Fruit fly (Drosophila melanogaster) whole organism, wandering third instar larva: ENCODE results near the gene CG7884.
A peak's percentile ranks its signal among the peaks of the same experiment; 100 is the strongest.

ENCODE experiments used
- CG32264 ChIP-seq: fragments of 200-800 bp; sonication (Bioruptor generic); optimal IDR thresholded peaks from 2 replicates; lab custom pipeline; 2016; ENCODE audit warnings: missing biosample characterization, missing genetic modification characterization
- CG9705 ChIP-seq: fragments of 200-800 bp; sonication (Bioruptor generic); optimal IDR thresholded peaks from 2 replicates; lab custom pipeline; 2018; ENCODE audit warnings: missing biosample characterization, mild to moderate bottlenecking, missing genetic modification characterization
- CrebA ChIP-seq: fragments of 200-800 bp; sonication (Bioruptor generic); optimal IDR thresholded peaks from 2 replicates; lab custom pipeline; 2016; ENCODE audit warnings: missing biosample characterization, mild to moderate bottlenecking, missing genetic modification characterization, borderline replicate concordance
- Dfd ChIP-seq: fragments of >200 bp; optimal IDR thresholded peaks from 2 replicates; lab custom pipeline; 2017; ENCODE audit warnings: missing biosample characterization, missing genetic modification characterization
- Dif ChIP-seq: fragments of 200-275, 200-300 bp; sonication (Bioruptor generic); optimal IDR thresholded peaks from 2 replicates; lab custom pipeline; 2018; ENCODE audit warnings: missing biosample characterization, missing genetic modification characterization; ENCODE audit not compliant: partially characterized antibody
- GATAd ChIP-seq: sonication (Bioruptor generic); optimal IDR thresholded peaks from 2 replicates; lab custom pipeline; 2016; ENCODE audit warnings: missing biosample characterization, missing genetic modification characterization
- HLH106 ChIP-seq: fragments of 200-800 bp; optimal IDR thresholded peaks from 3 replicates; lab custom pipeline; 2019; ENCODE audit warnings: missing biosample characterization, mild to moderate bottlenecking, missing genetic modification characterization, moderate library complexity
- Hnf4 ChIP-seq: fragments of 200-800 bp; sonication (Bioruptor generic); optimal IDR thresholded peaks from 2 replicates; lab custom pipeline; 2016; ENCODE audit warnings: missing biosample characterization, mild to moderate bottlenecking, missing genetic modification characterization
- Hr78 ChIP-seq: fragments of >200 bp; optimal IDR thresholded peaks from 2 replicates; lab custom pipeline; 2017; ENCODE audit warnings: missing biosample characterization, missing genetic modification characterization
- Hr83 ChIP-seq: fragments of 200-300 bp; sonication (Bioruptor generic); optimal IDR thresholded peaks from 2 replicates; lab custom pipeline; 2016; ENCODE audit warnings: missing biosample characterization, mild to moderate bottlenecking, missing genetic modification characterization, moderate library complexity; ENCODE audit not compliant: poor library complexity, severe bottlenecking
- Jra ChIP-seq: sonication (Bioruptor generic); optimal IDR thresholded peaks from 2 replicates; lab custom pipeline; 2016; ENCODE audit warnings: missing biosample characterization, missing genetic modification characterization
- Mio ChIP-seq: sonication (Bioruptor generic); optimal IDR thresholded peaks from 2 replicates; lab custom pipeline; 2016; ENCODE audit warnings: missing biosample characterization, missing genetic modification characterization
- Myc ChIP-seq: fragments of >200 bp; optimal IDR thresholded peaks from 2 replicates; lab custom pipeline; 2017
- N ChIP-seq: fragments of >200 bp; optimal IDR thresholded peaks from 2 replicates; lab custom pipeline; 2018; ENCODE audit warnings: missing biosample characterization, missing external identifiers, missing genetic modification characterization
- OdsH ChIP-seq: fragments of 200-800 bp; sonication (Bioruptor generic); optimal IDR thresholded peaks from 2 replicates; lab custom pipeline; 2016; ENCODE audit warnings: missing biosample characterization, mild to moderate bottlenecking, missing genetic modification characterization
- Rel ChIP-seq, 2 experiments: fragments of 200-800 bp; sonication (Bioruptor generic) in 1 of 2; optimal IDR thresholded peaks; 2 replicates in 1 of 2; 3 replicates in 1 of 2; lab custom pipeline; 2016 to 2019; ENCODE audit warnings: mild to moderate bottlenecking in 2 of 2, missing biosample characterization in 2 of 2, missing genetic modification characterization in 2 of 2, moderate library complexity in 1 of 2
- Sp1 ChIP-seq: fragments of 200-800 bp; sonication (Bioruptor generic); optimal IDR thresholded peaks from 3 replicates; lab custom pipeline; 2019; ENCODE audit warnings: missing biosample characterization, mild to moderate bottlenecking, missing genetic modification characterization, moderate library complexity
- Vsx2 ChIP-seq: fragments of 200-300, 225-300 bp; sonication (Bioruptor generic); optimal IDR thresholded peaks from 2 replicates; lab custom pipeline; 2018; ENCODE audit warnings: missing biosample characterization, missing genetic modification characterization; ENCODE audit not compliant: partially characterized antibody
- br ChIP-seq: fragments of 200-800 bp; sonication (Bioruptor generic); optimal IDR thresholded peaks from 2 replicates; lab custom pipeline; 2016; ENCODE audit warnings: missing biosample characterization, missing genetic modification characterization
- dmrt93B ChIP-seq: fragments of 200-800 bp; sonication (Bioruptor generic); optimal IDR thresholded peaks from 2 replicates; lab custom pipeline; 2018; ENCODE audit warnings: missing biosample characterization, mild to moderate bottlenecking, missing genetic modification characterization
- dsf ChIP-seq: sonication (Bioruptor generic); optimal IDR thresholded peaks from 2 replicates; lab custom pipeline; 2016; ENCODE audit warnings: missing biosample characterization, missing genetic modification characterization, borderline replicate concordance
- ey ChIP-seq: fragments of 200-800 bp; sonication (Bioruptor generic); optimal IDR thresholded peaks from 2 replicates; lab custom pipeline; 2016; ENCODE audit warnings: missing biosample characterization, missing genetic modification characterization
- foxo ChIP-seq, 2 experiments: fragments of 200-800 bp; sonication (Bioruptor generic); optimal IDR thresholded peaks; 2 replicates in 1 of 2; 3 replicates in 1 of 2; lab custom pipeline; 2016 to 2017; ENCODE audit warnings: missing biosample characterization in 2 of 2, missing genetic modification characterization in 2 of 2
- fru ChIP-seq: fragments of 200-800 bp; sonication (Bioruptor generic); optimal IDR thresholded peaks from 3 replicates; lab custom pipeline; 2016; ENCODE audit warnings: missing biosample characterization, mild to moderate bottlenecking, missing genetic modification characterization
- jim ChIP-seq: fragments of 175-275, 200-325 bp; sonication (Bioruptor generic); optimal IDR thresholded peaks from 2 replicates; lab custom pipeline; 2016; ENCODE audit warnings: missing biosample characterization, mild to moderate bottlenecking, missing genetic modification characterization
- lola ChIP-seq: fragments of >200 bp; optimal IDR thresholded peaks from 2 replicates; lab custom pipeline; 2017; ENCODE audit warnings: missing biosample characterization, missing genetic modification characterization
- pan ChIP-seq: fragments of >200 bp; optimal IDR thresholded peaks from 2 replicates; lab custom pipeline; 2017
- rgr ChIP-seq: fragments of 200-800 bp; sonication (Bioruptor generic); optimal IDR thresholded peaks from 3 replicates; lab custom pipeline; 2016; ENCODE audit warnings: missing biosample characterization, mild to moderate bottlenecking, missing genetic modification characterization
- sage ChIP-seq: fragments of 200-800 bp; sonication (Bioruptor generic); optimal IDR thresholded peaks from 2 replicates; lab custom pipeline; 2016; ENCODE audit warnings: missing biosample characterization, mild to moderate bottlenecking, missing genetic modification characterization
- tai ChIP-seq: sonication (Bioruptor generic); optimal IDR thresholded peaks from 2 replicates; lab custom pipeline; 2016; ENCODE audit warnings: missing biosample characterization, missing genetic modification characterization
- woc ChIP-seq: sonication (Bioruptor generic); optimal IDR thresholded peaks from 2 replicates; lab custom pipeline; 2016; ENCODE audit warnings: missing biosample characterization, mild to moderate bottlenecking, missing genetic modification characterization

CG7884 gene

dm6 chrX:19189903-19190302, 30.5 kb upstream of the CG7884 start, which contains the start of gene HP1D3csd:
HP1D3csd (plus strand) TSS chrX:19190214.
- TF ChIP-seq lola (no peak), Hnf4 (GFP tag; lab: Kevin White, UChicago) (no peak), jim (no peak), rgr (GFP tag; lab: Kevin White, UChicago) (no peak), Rel (GFP tag; optimal IDR thresholded peaks at IDR 0.05; lab: Kevin White, UChicago) (no peak), Rel (tag; optimal IDR thresholded peaks at IDR 0.05; lab: Kevin White, UChicago) (no peak), dmrt93B (no peak), Vsx2 (GFP tag; lab: Kevin White, UChicago) (no peak), OdsH (GFP tag; lab: Kevin White, UChicago) (no peak), foxo (GFP tag; optimal IDR thresholded peaks at IDR 0.05; lab: Kevin White, UChicago) (no peak), sage (GFP tag; lab: Kevin White, UChicago) (no peak), Sp1 (GFP tag; lab: Kevin White, UChicago) (no peak), ey (GFP tag; lab: Kevin White, UChicago) (no peak), HLH106 (tag; lab: Kevin White, UChicago) (no peak), dsf (GFP tag; lab: Kevin White, UChicago) (no peak), N (GFP tag; lab: Kevin White, UChicago) (no peak), CrebA (GFP tag; lab: Kevin White, UChicago) (no peak), br (GFP tag; lab: Kevin White, UChicago) (no peak)

dm6 chrX:19191050-19191449, 29.4 kb upstream of the CG7884 start:
- no peak for TF ChIP-seq rgr (GFP tag; lab: Kevin White, UChicago)
- no peak for TF ChIP-seq ey (GFP tag; lab: Kevin White, UChicago)
- no peak for TF ChIP-seq Jra (GFP tag; lab: Kevin White, UChicago)
- TF ChIP-seq GATAd (GFP tag; lab: Kevin White, UChicago): no peak
- TF ChIP-seq dsf (GFP tag; lab: Kevin White, UChicago): no peak
- no peak for TF ChIP-seq tai
- no peak for TF ChIP-seq sage (GFP tag; lab: Kevin White, UChicago)
- TF ChIP-seq Dif (GFP tag; lab: Kevin White, UChicago): no peak
- no peak for TF ChIP-seq CG9705 (GFP tag; lab: Kevin White, UChicago)
- TF ChIP-seq Hr78 (GFP tag; lab: Kevin White, UChicago): no peak
- no peak for TF ChIP-seq Mio (GFP tag; lab: Kevin White, UChicago)
- TF ChIP-seq CG32264: no peak
- no peak for TF ChIP-seq lola
- no peak for TF ChIP-seq fru (GFP tag; lab: Kevin White, UChicago)
- TF ChIP-seq Sp1 (GFP tag; lab: Kevin White, UChicago): no peak
- TF ChIP-seq CrebA (GFP tag; lab: Kevin White, UChicago): no peak
- no peak for TF ChIP-seq br (GFP tag; lab: Kevin White, UChicago)
- no peak for TF ChIP-seq pan
- TF ChIP-seq foxo (GFP tag; optimal IDR thresholded peaks at IDR 0.05; lab: Kevin White, UChicago): no peak
- TF ChIP-seq woc (GFP tag; lab: Kevin White, UChicago): no peak

DNA sequence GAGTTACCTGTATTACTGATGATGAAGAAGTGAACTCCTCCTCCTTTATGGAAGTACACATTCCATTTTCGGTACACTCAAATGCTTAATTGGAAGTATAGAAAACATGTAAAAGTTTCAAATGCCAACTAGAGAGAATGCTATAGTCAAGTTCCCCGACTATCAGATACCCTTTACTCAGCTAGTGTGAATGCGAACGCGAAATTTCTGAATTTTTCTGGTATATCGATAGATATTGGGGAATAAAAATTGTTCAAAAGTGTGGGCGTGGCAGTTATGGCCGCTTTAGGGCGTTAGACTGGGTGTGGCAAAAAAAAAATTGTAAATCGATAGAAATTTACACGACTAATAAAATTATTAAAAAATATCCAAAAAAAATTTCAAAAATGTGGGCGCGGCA, 28.8 kb upstream of the CG7884 start:
- TF ChIP-seq sage (GFP tag; lab: Kevin White, UChicago): no peak
- TF ChIP-seq Dfd (GFP tag; lab: Kevin White, UChicago): peak; percentile 7

dm6 chrX:19193336-19193735, 27.1 kb upstream of the CG7884 start, which contains the start of the genes CG7914 and CG14194:
CG7914 (minus strand) TSS chrX:19193448.
CG14194 (plus strand) TSS chrX:19193555.
- TF ChIP-seq Hnf4 (GFP tag; lab: Kevin White, UChicago): no peak
- no peak for TF ChIP-seq Hr83
- TF ChIP-seq Mio (GFP tag; lab: Kevin White, UChicago): no peak
- no peak for TF ChIP-seq OdsH (GFP tag; lab: Kevin White, UChicago)
- TF ChIP-seq rgr (GFP tag; lab: Kevin White, UChicago): no peak
- peak; percentile 12 for TF ChIP-seq HLH106 (tag; lab: Kevin White, UChicago)
- TF ChIP-seq jim: no peak
- TF ChIP-seq Myc (lab: Kevin White, UChicago): peak; percentile 69
- no peak for TF ChIP-seq GATAd (GFP tag; lab: Kevin White, UChicago)
- TF ChIP-seq Dif (GFP tag; lab: Kevin White, UChicago): no peak
- TF ChIP-seq, all 38 proteins: peak for 2
